Worm (Caenorhabditis elegans): ENCODE results near the gene C02H6.1.
A peak's percentile ranks its signal among the peaks of the same experiment; 100 is the strongest.

Gene C02H6.1

DNA sequence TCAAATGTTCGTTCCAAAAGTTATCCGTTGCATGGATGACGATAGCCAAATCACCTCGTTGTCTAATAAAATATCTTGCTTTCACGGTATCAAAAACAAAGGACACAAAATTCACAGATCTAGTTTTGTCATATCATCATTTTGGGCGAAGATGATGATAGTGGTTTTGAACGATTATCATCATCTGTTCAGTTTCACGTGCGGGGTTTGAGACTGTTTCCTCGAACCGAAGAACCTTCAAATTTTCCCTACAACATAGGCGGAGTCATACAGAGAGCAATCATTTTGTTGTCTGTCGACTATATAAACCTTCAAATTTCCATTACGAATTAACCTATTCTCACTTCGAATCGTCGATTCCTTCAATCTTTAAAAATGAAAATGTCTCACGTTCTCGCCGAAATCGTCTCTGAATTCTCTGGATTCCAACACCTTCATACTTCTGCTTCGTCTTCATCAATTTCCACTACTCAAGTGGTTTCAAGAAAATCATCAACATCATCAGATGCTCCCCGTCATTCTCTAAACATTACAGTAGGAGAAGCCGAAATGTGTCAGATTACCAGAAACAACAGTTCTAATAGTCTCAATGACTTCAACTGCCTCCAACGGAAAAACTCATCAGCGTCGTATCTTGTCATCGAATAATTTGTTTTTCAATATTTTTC lies 23.6 kb upstream of the C02H6.1 start, which contains the start of gene F18E3.11 (continued):
- peak; percentile 71 for TF ChIP-seq hlh-11 (tag; optimal IDR thresholded peaks at IDR 0.05)
- no peak for TF ChIP-seq rbr-2 (tag; optimal IDR thresholded peaks at IDR 0.05)
- TF ChIP-seq fos-1 (tag; optimal IDR thresholded peaks at IDR 0.05) = no peak
- no peak for TF ChIP-seq unc-130 (GFP tag; optimal IDR thresholded peaks at IDR 0.05)
- no peak for TF ChIP-seq F10B5.3 (tag; optimal IDR thresholded peaks at IDR 0.05)
- no peak for TF ChIP-seq php-3 (GFP tag; IDR thresholded peaks at IDR 0.05)
- TF ChIP-seq tra-1 (GFP tag; IDR thresholded peaks at IDR 0.05) = 0 out of 2 replicates have a peak, but pooled peaks have one; percentile 29
- no peak for TF ChIP-seq snpc-4 (tag; optimal IDR thresholded peaks at IDR 0.05)
- no peak for TF ChIP-seq daf-12 (tag; optimal IDR thresholded peaks at IDR 0.05)
- peak; percentile 77 for TF ChIP-seq aha-1 (tag)
- no peak for TF ChIP-seq lin-29 (GFP tag; IDR thresholded peaks at IDR 0.05)
- peak; percentile 23; the same call in 1 of the 2 replicates for TF ChIP-seq dmd-6 (GFP tag; IDR thresholded peaks at IDR 0.05)
- no peak for TF ChIP-seq pqm-1 (tag; optimal IDR thresholded peaks at IDR 0.05)
- no peak for TF ChIP-seq zip-11 (GFP tag; IDR thresholded peaks at IDR 0.05)
- no peak for TF ChIP-seq tag-97 (GFP tag; IDR thresholded peaks at IDR 0.05)
- TF ChIP-seq daf-16 (GFP tag; optimal IDR thresholded peaks at IDR 0.05) = no peak
- no peak for TF ChIP-seq daf-16 (tag; optimal IDR thresholded peaks at IDR 0.05)
- TF ChIP-seq unc-62 (GFP tag; optimal IDR thresholded peaks at IDR 0.05 in 1 of 2) = peak in 1 of 2 experiments; percentile 80
- TF ChIP-seq unc-62 (tag; optimal IDR thresholded peaks at IDR 0.05) = no peak
- no peak for TF ChIP-seq saeg-2 (GFP tag; IDR thresholded peaks at IDR 0.05)
- no peak for TF ChIP-seq dmd-9 (GFP tag; IDR thresholded peaks at IDR 0.05)
- TF ChIP-seq nhr-48 (tag; optimal IDR thresholded peaks at IDR 0.05) = peak; percentile 76
- TF ChIP-seq R02D3.7 (tag; optimal IDR thresholded peaks at IDR 0.05) = no peak
- TF ChIP-seq lin-38 (GFP tag; IDR thresholded peaks at IDR 0.05) = no peak
- TF ChIP-seq Y5F2A.4 (GFP tag; optimal IDR thresholded peaks at IDR 0.05) = no peak
- no peak for TF ChIP-seq lin-39 (tag; optimal IDR thresholded peaks at IDR 0.05)
- TF ChIP-seq madf-9 (GFP tag; conservative IDR thresholded peaks at IDR 0.05) = no peak
- peak; percentile 94 for TF ChIP-seq ama-1 (optimal IDR thresholded peaks at IDR 0.05)
- no peak for TF ChIP-seq nhr-11 (tag; optimal IDR thresholded peaks at IDR 0.05)
- TF ChIP-seq hif-1 (tag; optimal IDR thresholded peaks at IDR 0.05) = peak in 1 of 2 experiments; percentile 50
- no peak for TF ChIP-seq nhr-6 (tag; optimal IDR thresholded peaks at IDR 0.05)
- no peak for TF ChIP-seq daf-19 (GFP tag; conservative IDR thresholded peaks at IDR 0.05)
- TF ChIP-seq hmg-1.1 (GFP tag; IDR thresholded peaks at IDR 0.05) = no peak
- TF ChIP-seq nhr-76 (tag; optimal IDR thresholded peaks at IDR 0.05) = no peak
- peak; percentile 45 for TF ChIP-seq mxl-3 (GFP tag; optimal IDR thresholded peaks at IDR 0.05)
- TF ChIP-seq spr-3 (GFP tag; optimal IDR thresholded peaks at IDR 0.05) = no peak
- TF ChIP-seq mdt-29 (GFP tag; IDR thresholded peaks at IDR 0.05) = peak; percentile 75; the same call in 1 of the 2 replicates
- TF ChIP-seq gei-8 (GFP tag; optimal IDR thresholded peaks at IDR 0.05) = no peak
- no peak for TF ChIP-seq arid-1 (GFP tag; conservative IDR thresholded peaks at IDR 0.05)
- TF ChIP-seq Y75B8A.6 (GFP tag; IDR thresholded peaks at IDR 0.05) = no peak
- TF ChIP-seq nhr-10 (tag; optimal IDR thresholded peaks at IDR 0.05) = no peak
- TF ChIP-seq cey-2 (tag; optimal IDR thresholded peaks at IDR 0.05; ENCODE audit: borderline replicate concordance, insufficient read depth) = no peak
- TF ChIP-seq madf-5 (GFP tag; IDR thresholded peaks at IDR 0.05) = no peak
- no peak for TF ChIP-seq T20F7.1 (GFP tag; optimal IDR thresholded peaks at IDR 0.05)
- peak in 1 of 2 experiments; percentile 69 for TF ChIP-seq mdl-1 (tag; optimal IDR thresholded peaks at IDR 0.05)
- TF ChIP-seq mep-1 (tag; optimal IDR thresholded peaks at IDR 0.05) = no peak
- TF ChIP-seq ces-1 (GFP tag; optimal IDR thresholded peaks at IDR 0.05) = no peak
- no peak for TF ChIP-seq F37D6.2 (tag; optimal IDR thresholded peaks at IDR 0.05)
- TF ChIP-seq mxl-2 (GFP tag; conservative IDR thresholded peaks at IDR 0.05) = no peak
- no peak for TF ChIP-seq zip-2 (tag; optimal IDR thresholded peaks at IDR 0.05)
- no peak for TF ChIP-seq nhr-111 (GFP tag; optimal IDR thresholded peaks at IDR 0.05)
- peak; percentile 10 for TF ChIP-seq duxl-1 (tag; optimal IDR thresholded peaks at IDR 0.05; ENCODE audit: poor library complexity)

Data from whole organism, L4 larva.